Worm (Caenorhabditis elegans) whole organism, dauer: ENCODE data around the gene H20J04.7.

Experiments
- unc-62 ChIP-seq: sonication (generic microtip); optimal IDR thresholded peaks from 2 replicates; lab custom pipeline; 2017; ENCODE audit warnings: missing biosample characterization, missing genetic modification reagents, missing genetic modification characterization

Gene H20J04.7

ce11 chrII:4355217-4355616, at the start of gene H20J04.7, which contains the start of gene H20J04.1:
Gene H20J04.7, minus strand, starts transcription at chrII:4355317.
Gene H20J04.1, plus strand, starts transcription at chrII:4355613.
- no peak for TF ChIP-seq unc-62 (GFP tag; lab: Kevin White, UChicago)

- TF ChIP-seq unc-62 (GFP tag; lab: Kevin White, UChicago), result no peak
These were observed 39.3 kb upstream of the H20J04.7 start for ce11 chrII:4394438-4394837.

ce11 chrII:4392526-4393057, 37.5 kb upstream of the H20J04.7 start, which contains the start of gene mlt-7:
Gene mlt-7, plus strand, starts transcription at chrII:4393007.
- TF ChIP-seq unc-62 (GFP tag; lab: Kevin White, UChicago), result no peak

- no peak for TF ChIP-seq unc-62 (GFP tag; lab: Kevin White, UChicago)
These were observed 36.0 kb upstream of the H20J04.7 start for ce11 chrII:4391072-4391471.

- no peak for TF ChIP-seq unc-62 (GFP tag; lab: Kevin White, UChicago)
These were observed 28.2 kb upstream of the H20J04.7 start, which contains the start of gene fkh-6 for ce11 chrII:4383306-4383705. Gene fkh-6, minus strand, starts transcription at chrII:4383406.

- no peak for TF ChIP-seq unc-62 (GFP tag; lab: Kevin White, UChicago)
These were observed 23.1 kb upstream of the H20J04.7 start, which contains the start of gene B0286.1 for ce11 chrII:4378195-4378594. Gene B0286.1, plus strand, starts transcription at chrII:4378495.

- no peak for TF ChIP-seq unc-62 (GFP tag; lab: Kevin White, UChicago)
These were observed 21.4 kb upstream of the H20J04.7 start, which contains the start of gene ntl-2 for ce11 chrII:4376295-4377172. Gene ntl-2, minus strand, starts transcription at chrII:4376465.

- TF ChIP-seq unc-62 (GFP tag; lab: Kevin White, UChicago), result no peak
These were observed 19.8 kb upstream of the H20J04.7 start for ce11 chrII:4374885-4375284.

- TF ChIP-seq unc-62 (GFP tag; lab: Kevin White, UChicago), result no peak
These were observed 17.8 kb upstream of the H20J04.7 start for ce11 chrII:4372867-4373397.

ce11 chrII:4372406-4372805, 17.3 kb upstream of the H20J04.7 start, which contains the start of gene paic-1:
Gene paic-1, minus strand, starts transcription at chrII:4372525.
- TF ChIP-seq unc-62 (GFP tag; lab: Kevin White, UChicago), result no peak

- TF ChIP-seq unc-62 (GFP tag; lab: Kevin White, UChicago), result no peak
These were observed 15.7 kb upstream of the H20J04.7 start for ce11 chrII:4370842-4371241.

- TF ChIP-seq unc-62 (GFP tag; lab: Kevin White, UChicago), result no peak
These were observed 14.6 kb upstream of the H20J04.7 start for ce11 chrII:4369715-4370114.

- TF ChIP-seq unc-62 (GFP tag; lab: Kevin White, UChicago), result no peak
These were observed 12.8 kb upstream of the H20J04.7 start, which contains the start of gene try-9 for ce11 chrII:4367923-4368322. Gene try-9, plus strand, starts transcription at chrII:4368223.

ce11 chrII:4362088-4362487, 7.0 kb upstream of the H20J04.7 start:
- no peak for TF ChIP-seq unc-62 (GFP tag; lab: Kevin White, UChicago)

- TF ChIP-seq unc-62 (GFP tag; lab: Kevin White, UChicago), result no peak
These were observed 4.1 kb upstream of the H20J04.7 start for ce11 chrII:4359219-4359618.

- no peak for TF ChIP-seq unc-62 (GFP tag; lab: Kevin White, UChicago)
These were observed 3.6 kb upstream of the H20J04.7 start, which contains the start of gene lat-2 for ce11 chrII:4358765-4359164. Gene lat-2, plus strand, starts transcription at chrII:4359065.
